Fruit fly (Drosophila melanogaster) whole organism, embryonic: ENCODE results near the gene CG34281.

ENCODE experiments used
- Atf6 ChIP-seq: fragments of 200-800 bp; sonication (Bioruptor generic); IDR thresholded peaks from 2 replicates; pipeline ENCODE4 v1.3.6; 2022; ENCODE audit warnings: missing biosample characterization, missing genetic modification characterization
- Bgb ChIP-seq: fragments of 200-800 bp; sonication (Bioruptor generic); IDR thresholded peaks from 2 replicates; pipeline ENCODE4 v1.3.6; 2022; ENCODE audit warnings: missing biosample characterization, missing genetic modification characterization; ENCODE audit not compliant: partially characterized antibody
- CG10274 ChIP-seq: fragments of 200-800 bp; sonication (Bioruptor generic); optimal IDR thresholded peaks from 3 replicates; lab custom pipeline; 2017; ENCODE audit warnings: missing biosample characterization, mild to moderate bottlenecking, missing genetic modification characterization
- CG11504 ChIP-seq: fragments of 200-800 bp; sonication (Bioruptor generic); optimal IDR thresholded peaks from 3 replicates; lab custom pipeline; 2019; ENCODE audit warnings: missing biosample characterization, mild to moderate bottlenecking, missing genetic modification characterization, moderate library complexity
- CG11723 ChIP-seq: fragments of 200-800 bp; sonication (Bioruptor generic); optimal IDR thresholded peaks from 2 replicates; lab custom pipeline; 2017; ENCODE audit warnings: missing biosample characterization, mild to moderate bottlenecking, missing genetic modification characterization
- CG14710 ChIP-seq: fragments of 200-800 bp; sonication (Bioruptor generic); optimal IDR thresholded peaks from 3 replicates; lab custom pipeline; 2019; ENCODE audit warnings: missing biosample characterization, mild to moderate bottlenecking, missing genetic modification characterization, moderate library complexity
- CG15479 ChIP-seq: fragments of 200-800 bp; sonication (Bioruptor generic); optimal IDR thresholded peaks from 3 replicates; lab custom pipeline; 2019; ENCODE audit warnings: missing biosample characterization, mild to moderate bottlenecking, missing genetic modification characterization, moderate library complexity
- CG16863 ChIP-seq: fragments of 200-800 bp; sonication (Bioruptor generic); optimal IDR thresholded peaks from 3 replicates; lab custom pipeline; 2016; ENCODE audit warnings: missing biosample characterization, missing genetic modification characterization
- CG17361 ChIP-seq: fragments of 200-800 bp; sonication (Bioruptor generic); IDR thresholded peaks from 3 replicates; pipeline ENCODE4 v1.3.6; 2022; ENCODE audit warnings: missing biosample characterization, missing genetic modification characterization
- CG18764 ChIP-seq: fragments of 200-800 bp; sonication (Bioruptor generic); optimal IDR thresholded peaks from 3 replicates; lab custom pipeline; 2016; ENCODE audit warnings: missing biosample characterization, missing genetic modification characterization
- CG2120 ChIP-seq: fragments of 200-800 bp; sonication (Bioruptor generic); optimal IDR thresholded peaks from 3 replicates; lab custom pipeline; 2016; ENCODE audit warnings: missing biosample characterization, missing genetic modification characterization
- CG33557 ChIP-seq: fragments of 200-800 bp; sonication (Bioruptor generic); optimal IDR thresholded peaks from 2 replicates; lab custom pipeline; 2019; ENCODE audit warnings: missing biosample characterization, mild to moderate bottlenecking, missing genetic modification characterization, moderate library complexity
- CG5953 ChIP-seq: fragments of 200-800 bp; sonication (Bioruptor generic); IDR thresholded peaks from 2 replicates; pipeline ENCODE4 v1.3.6; 2022; ENCODE audit warnings: missing biosample characterization, missing genetic modification characterization
- CG9817 ChIP-seq: fragments of 200-800 bp; sonication (Bioruptor generic); optimal IDR thresholded peaks from 2 replicates; lab custom pipeline; 2018; ENCODE audit warnings: missing biosample characterization, mild to moderate bottlenecking, missing genetic modification characterization, moderate library complexity
- CG9932 ChIP-seq: fragments of 200-800 bp; sonication (Bioruptor generic); IDR thresholded peaks from 2 replicates; pipeline ENCODE4 v1.3.6; 2022; ENCODE audit warnings: missing biosample characterization, missing genetic modification characterization
- D19B ChIP-seq: fragments of 200-800 bp; sonication (Bioruptor generic); optimal IDR thresholded peaks from 2 replicates; lab custom pipeline; 2017; ENCODE audit warnings: missing biosample characterization, mild to moderate bottlenecking, missing genetic modification characterization
- Dbx ChIP-seq: fragments of 200-800 bp; sonication (Bioruptor generic); IDR thresholded peaks from 3 replicates; pipeline ENCODE4 v1.3.6; 2022; ENCODE audit warnings: missing biosample characterization, missing genetic modification characterization
- Deaf1 ChIP-seq: fragments of 200-800 bp; optimal IDR thresholded peaks from 3 replicates; lab custom pipeline; 2019; ENCODE audit warnings: missing biosample characterization, mild to moderate bottlenecking, missing genetic modification characterization, moderate library complexity
- Gug ChIP-seq: fragments of 200-800 bp; sonication (Bioruptor generic); IDR thresholded peaks from 4 replicates; pipeline ENCODE4 v1.3.6; 2022; ENCODE audit warnings: missing biosample characterization, missing genetic modification characterization
- Hr3 ChIP-seq: fragments of 200-800 bp; sonication (Bioruptor generic); optimal IDR thresholded peaks from 3 replicates; lab custom pipeline; 2016; ENCODE audit warnings: missing biosample characterization, missing genetic modification characterization
- MESR4 ChIP-seq: fragments of 200-800 bp; sonication (Bioruptor generic); optimal IDR thresholded peaks from 2 replicates; lab custom pipeline; 2018; ENCODE audit warnings: missing biosample characterization, mild to moderate bottlenecking, missing genetic modification characterization, moderate library complexity
- Max ChIP-seq: fragments of 200-800 bp; sonication (Bioruptor generic); optimal IDR thresholded peaks from 2 replicates; lab custom pipeline; 2016; ENCODE audit warnings: missing biosample characterization, mild to moderate bottlenecking, missing genetic modification characterization
- Mes4 ChIP-seq: fragments of 200-800 bp; sonication (Bioruptor generic); optimal IDR thresholded peaks from 2 replicates; lab custom pipeline; 2016; ENCODE audit warnings: missing biosample characterization, missing genetic modification characterization
- Nf-YC ChIP-seq: fragments of 200-800 bp; optimal IDR thresholded peaks from 3 replicates; lab custom pipeline; 2019; ENCODE audit warnings: missing biosample characterization, mild to moderate bottlenecking, missing genetic modification characterization, moderate library complexity
- NfI ChIP-seq: fragments of 200-800 bp; sonication (Bioruptor generic); optimal IDR thresholded peaks from 3 replicates; lab custom pipeline; 2018; ENCODE audit warnings: missing biosample characterization, mild to moderate bottlenecking, missing genetic modification characterization, moderate library complexity
- Opbp ChIP-seq: fragments of 200-800 bp; sonication (Bioruptor generic); IDR thresholded peaks from 3 replicates; pipeline ENCODE4 v1.3.6; 2022; ENCODE audit warnings: missing biosample characterization, missing genetic modification characterization; ENCODE audit not compliant: partially characterized antibody
- Rx ChIP-seq: fragments of 200-800 bp; sonication (Bioruptor generic); IDR thresholded peaks from 2 replicates; pipeline ENCODE4 v1.3.6; 2022; ENCODE audit warnings: missing biosample characterization, missing genetic modification characterization
- Scr ChIP-seq: fragments of 200-800 bp; sonication (Bioruptor generic); IDR thresholded peaks from 2 replicates; pipeline ENCODE4 v1.3.6; 2022; ENCODE audit warnings: missing biosample characterization, missing genetic modification characterization; ENCODE audit not compliant: partially characterized antibody
- Trl ChIP-seq, 3 experiments: fragments of >200 bp in 2 of 3; fragments of 200-800 bp in 1 of 3; sonication (Bioruptor generic) in 1 of 3; optimal IDR thresholded peaks; 2 replicates in 1 of 3; 3 replicates in 2 of 3; lab custom pipeline; 2016 to 2017; ENCODE audit warnings: missing biosample characterization in 1 of 3, missing genetic modification characterization in 1 of 3
- bcd ChIP-seq: fragments of 200-800 bp; sonication (Bioruptor generic); optimal IDR thresholded peaks from 2 replicates; lab custom pipeline; 2017; ENCODE audit warnings: missing biosample characterization, mild to moderate bottlenecking, missing genetic modification characterization
- bsh ChIP-seq, 2 experiments: fragments of 200-800 bp; sonication (Bioruptor generic); optimal IDR thresholded peaks; 2 replicates each; lab custom pipeline; 2017 to 2018; ENCODE audit warnings: mild to moderate bottlenecking in 2 of 2, missing biosample characterization in 2 of 2, missing genetic modification characterization in 2 of 2, moderate library complexity in 1 of 2
- dmrt99B ChIP-seq: fragments of 200-800 bp; sonication (Bioruptor generic); optimal IDR thresholded peaks from 2 replicates; lab custom pipeline; 2018; ENCODE audit warnings: missing biosample characterization, mild to moderate bottlenecking, missing genetic modification characterization, moderate library complexity
- ftz-f1 ChIP-seq: fragments of 200-800 bp; sonication (Bioruptor generic); optimal IDR thresholded peaks from 2 replicates; lab custom pipeline; 2016; ENCODE audit warnings: missing biosample characterization, missing genetic modification characterization
- hkb ChIP-seq, 2 experiments: fragments of 200-800 bp in 1 of 2; fragments of >200 bp in 1 of 2; sonication (Bioruptor generic) in 1 of 2; IDR thresholded peaks in 1 of 2; optimal IDR thresholded peaks in 1 of 2; 2 replicates each; pipeline versions ENCODE4 v1.3.6 to Lab custom; 2017 to 2022; ENCODE audit warnings: missing biosample characterization in 1 of 2, missing genetic modification characterization in 1 of 2
- kay ChIP-seq: fragments of 200-800 bp; sonication (Bioruptor generic); optimal IDR thresholded peaks from 2 replicates; lab custom pipeline; 2016; ENCODE audit warnings: missing biosample characterization, missing genetic modification characterization
- lov ChIP-seq, 2 experiments: fragments of 200-800 bp in 1 of 2; fragments of >200 bp in 1 of 2; sonication (Bioruptor generic) in 1 of 2; IDR thresholded peaks in 1 of 2; optimal IDR thresholded peaks in 1 of 2; 2 replicates in 1 of 2; 3 replicates in 1 of 2; pipeline versions ENCODE4 v1.3.6 to Lab custom; 2017 to 2022; ENCODE audit warnings: missing biosample characterization in 1 of 2, missing genetic modification characterization in 1 of 2
- pros ChIP-seq: fragments of 200-800 bp; sonication (Bioruptor generic); optimal IDR thresholded peaks from 3 replicates; lab custom pipeline; 2019; ENCODE audit warnings: missing biosample characterization, mild to moderate bottlenecking, missing genetic modification characterization, moderate library complexity
- rib ChIP-seq: fragments of 200-800 bp; sonication (Bioruptor generic); IDR thresholded peaks from 2 replicates; pipeline ENCODE4 v1.3.6; 2022; ENCODE audit warnings: missing biosample characterization, missing genetic modification characterization
- sc ChIP-seq, 3 experiments: fragments of >200 bp in 2 of 3; fragments of 200-800 bp in 1 of 3; sonication (Bioruptor generic) in 1 of 3; optimal IDR thresholded peaks; 2 replicates in 2 of 3; 3 replicates in 1 of 3; lab custom pipeline; 2017; ENCODE audit warnings: mild to moderate bottlenecking in 1 of 3, missing biosample characterization in 1 of 3, missing genetic modification characterization in 1 of 3, missing genetic modification reagents in 1 of 3
- slbo ChIP-seq: fragments of 200-800 bp; sonication (Bioruptor generic); IDR thresholded peaks from 2 replicates; pipeline ENCODE4 v1.3.6; 2022; ENCODE audit warnings: missing biosample characterization, missing genetic modification characterization
- sqz ChIP-seq: fragments of 200-800 bp; sonication (Bioruptor generic); optimal IDR thresholded peaks from 3 replicates; lab custom pipeline; 2018; ENCODE audit warnings: missing biosample characterization, mild to moderate bottlenecking, missing genetic modification characterization
- tap ChIP-seq: fragments of 200-800 bp; optimal IDR thresholded peaks from 3 replicates; lab custom pipeline; 2019; ENCODE audit warnings: missing biosample characterization, mild to moderate bottlenecking, missing genetic modification characterization, moderate library complexity
- trem ChIP-seq: fragments of 200-800 bp; optimal IDR thresholded peaks from 3 replicates; lab custom pipeline; 2019; ENCODE audit warnings: missing biosample characterization, mild to moderate bottlenecking, missing genetic modification characterization, moderate library complexity
- unc-4 ChIP-seq: fragments of 200-800 bp; sonication (Bioruptor generic); IDR thresholded peaks from 2 replicates; pipeline ENCODE4 v1.3.6; 2022; ENCODE audit warnings: missing biosample characterization, missing genetic modification characterization; ENCODE audit not compliant: partially characterized antibody
- zen ChIP-seq: fragments of 200-800 bp; sonication (Bioruptor generic); optimal IDR thresholded peaks from 3 replicates; lab custom pipeline; 2018; ENCODE audit warnings: missing biosample characterization, mild to moderate bottlenecking, missing genetic modification characterization, moderate library complexity

CG34281 gene

dm6 chr3R:17647444-17647843 lies 34.8 kb downstream of the CG34281 start, which contains the start of gene CG14322 (continued):
- TF ChIP-seq CG9932 (GFP tag; lab: Robert Waterston, UW): peak; percentile 65
- no peak for TF ChIP-seq Hr3 (GFP tag; lab: Kevin White, UChicago)
- TF ChIP-seq D19B (GFP tag; lab: Kevin White, UChicago): peak; percentile 94
- TF ChIP-seq trem (tag; lab: Kevin White, UChicago): peak; percentile 97
- no peak for TF ChIP-seq CG18764 (GFP tag; lab: Kevin White, UChicago)
- TF ChIP-seq Rx (GFP tag; lab: Robert Waterston, UW): no peak
- TF ChIP-seq ftz-f1: no peak
- TF ChIP-seq CG15479 (GFP tag; lab: Kevin White, UChicago): peak; percentile 62
- TF ChIP-seq CG9817 (tag; lab: Kevin White, UChicago): peak; percentile 14
- peak; percentile 12 for TF ChIP-seq MESR4 (GFP tag; lab: Kevin White, UChicago)
- TF ChIP-seq slbo (GFP tag; lab: Robert Waterston, UW): peak; percentile 70
- no peak for TF ChIP-seq Atf6 (GFP tag; lab: Robert Waterston, UW)
- no peak for TF ChIP-seq Dbx (GFP tag; lab: Robert Waterston, UW)
- peak; percentile 31; the same call in 1 of the 2 replicates for TF ChIP-seq Bgb (GFP tag; lab: Robert Waterston, UW)
- TF ChIP-seq CG17361: no peak
- TF ChIP-seq Scr (GFP tag; lab: Robert Waterston, UW): 0 out of 2 replicates have a peak, but pooled peaks have one; percentile 33
- peak; percentile 23; the same call in 2 of the 3 replicates for TF ChIP-seq Opbp (GFP tag; lab: Robert Waterston, UW)
- TF ChIP-seq Gug: peak; percentile 54; the same call in 2 of the 4 replicates
- TF ChIP-seq kay (GFP tag; lab: Kevin White, UChicago): no peak
- TF ChIP-seq unc-4 (GFP tag; lab: Robert Waterston, UW): 0 out of 2 replicates have a peak, but pooled peaks have one; percentile 23

DNA sequence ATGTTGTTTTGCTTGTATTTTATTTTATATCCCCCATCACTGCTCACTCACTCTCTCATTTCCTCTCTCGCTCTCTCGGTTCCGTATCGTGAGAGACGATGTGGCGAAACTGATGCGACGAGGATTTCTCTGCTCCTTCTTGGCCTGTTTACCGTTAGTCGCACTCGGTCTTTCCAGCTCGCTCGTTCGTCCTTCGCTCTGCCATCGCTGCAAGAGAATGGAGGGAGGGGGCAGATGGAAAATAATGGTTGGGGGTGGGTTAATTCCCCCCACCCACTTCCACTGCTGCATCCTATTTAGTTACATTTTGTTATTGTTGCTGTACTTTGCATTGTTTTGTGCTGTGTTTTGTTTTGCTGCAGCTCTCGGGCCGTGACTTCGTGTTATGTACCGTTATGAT lies 41.2 kb downstream of the CG34281 start:
- TF ChIP-seq pros (GFP tag; lab: Kevin White, UChicago) (peak; percentile 70), Nf-YC (tag; lab: Kevin White, UChicago) (peak; percentile 13), Trl (optimal IDR thresholded peaks at IDR 0.05; lab: Kevin White, UChicago) (peak in 1 of 2 experiments; percentile 46), Trl (GFP tag; optimal IDR thresholded peaks at IDR 0.05; lab: Kevin White, UChicago) (no peak), CG10274 (GFP tag; lab: Kevin White, UChicago) (no peak), Deaf1 (tag; lab: Kevin White, UChicago) (peak; percentile 80)

DNA sequence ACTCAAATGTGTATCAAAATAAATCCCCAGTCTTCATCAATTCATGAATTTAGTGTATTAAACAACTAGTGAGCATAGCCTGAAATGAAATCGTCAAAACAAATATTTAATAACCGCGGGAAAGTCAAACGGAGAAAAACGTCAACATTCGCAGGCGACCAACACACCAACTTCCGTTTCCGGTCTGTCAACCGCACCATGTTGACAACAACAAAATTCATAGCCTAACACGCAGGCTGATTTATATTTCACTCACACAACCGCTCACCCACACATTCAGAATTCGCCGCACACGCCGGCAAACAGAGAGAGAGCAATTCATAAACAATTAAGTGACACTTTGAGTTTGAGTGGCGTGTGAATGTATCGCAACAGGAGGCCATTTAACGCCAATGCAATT lies 42.4 kb downstream of the CG34281 start:
- peak; percentile 28 for TF ChIP-seq CG14710
- peak; percentile 15 for TF ChIP-seq CG11504 (tag; lab: Kevin White, UChicago)
- TF ChIP-seq tap: peak; percentile 2
- TF ChIP-seq hkb (optimal IDR thresholded peaks at IDR 0.05; lab: Kevin White, UChicago): no peak
- TF ChIP-seq hkb (GFP tag; IDR thresholded peaks at IDR 0.05; lab: Robert Waterston, UW): peak; percentile 38
- TF ChIP-seq CG11723 (GFP tag; lab: Kevin White, UChicago): peak; percentile 22
- peak; percentile 3 for TF ChIP-seq bcd (GFP tag; lab: Kevin White, UChicago)
- TF ChIP-seq sc (optimal IDR thresholded peaks at IDR 0.05; lab: Kevin White, UChicago): no peak
- peak; percentile 43 for TF ChIP-seq sc (GFP tag; optimal IDR thresholded peaks at IDR 0.05; lab: Kevin White, UChicago)
- TF ChIP-seq sqz: peak; percentile 7
- TF ChIP-seq rib (GFP tag; lab: Robert Waterston, UW): no peak
- peak; percentile 56 for TF ChIP-seq NfI (GFP tag; lab: Kevin White, UChicago)
- TF ChIP-seq Mes4 (GFP tag; lab: Kevin White, UChicago): peak; percentile 17
- TF ChIP-seq lov (optimal IDR thresholded peaks at IDR 0.05; lab: Kevin White, UChicago): no peak
- peak; percentile 77; the same call in 2 of the 3 replicates for TF ChIP-seq lov (GFP tag; IDR thresholded peaks at IDR 0.05; lab: Robert Waterston, UW)
- peak in 1 of 2 experiments; percentile 46 for TF ChIP-seq bsh (GFP tag; optimal IDR thresholded peaks at IDR 0.05; lab: Kevin White, UChicago)
- TF ChIP-seq CG33557: peak; percentile 59
- no peak for TF ChIP-seq Max (GFP tag; lab: Kevin White, UChicago)
- no peak for TF ChIP-seq CG16863
- TF ChIP-seq dmrt99B: peak; percentile 25
- TF ChIP-seq CG5953 (GFP tag; lab: Robert Waterston, UW): 0 out of 2 replicates have a peak, but pooled peaks have one; percentile 21
- no peak for TF ChIP-seq CG2120 (GFP tag; lab: Kevin White, UChicago)
- TF ChIP-seq zen: peak; percentile 63
